Worm (Caenorhabditis elegans) whole organism, L4 larva: ENCODE data around the gene B0563.8.

Experiments used
- D1046.2 ChIP-seq: fragments of 200-800 bp; sonication (Bioruptor generic); IDR thresholded peaks from 2 replicates; pipeline ENCODE4 v1.3.6; 2022; ENCODE audit warnings: missing genetic modification characterization, missing compliant biosample characterization
- T20F7.1 ChIP-seq: fragments of 200-800 bp; sonication (Bioruptor generic); optimal IDR thresholded peaks from 2 replicates; lab custom pipeline; 2018; ENCODE audit warnings: mild to moderate bottlenecking, missing genetic modification characterization, missing compliant biosample characterization
- T26A8.4 ChIP-seq: fragments of 200-800 bp; sonication (Bioruptor generic); IDR thresholded peaks from 2 replicates; pipeline ENCODE4 v1.3.6; 2022; ENCODE audit warnings: missing genetic modification characterization, missing compliant biosample characterization
- Y75B8A.6 ChIP-seq: fragments of 200-800 bp; sonication (Bioruptor generic); IDR thresholded peaks from 2 replicates; pipeline ENCODE4 v1.3.6; 2022; ENCODE audit warnings: missing genetic modification reagents, missing genetic modification characterization, missing compliant biosample characterization
- ZK546.5 ChIP-seq, 2 experiments: sonication (generic microtip); optimal IDR thresholded peaks; 2 replicates each; lab custom pipeline; 2017; ENCODE audit warnings: missing biosample characterization in 2 of 2, missing genetic modification characterization in 2 of 2
- aha-1 ChIP-seq: fragments of 150-350 bp; peaks from one replicate; lab custom pipeline; 2014; ENCODE audit warnings: missing biosample characterization, missing genetic modification characterization
- aly-2 ChIP-seq: sonication (generic microtip); optimal IDR thresholded peaks from 2 replicates; lab custom pipeline; 2018; ENCODE audit warnings: missing biosample characterization, missing genetic modification characterization
- arid-1 ChIP-seq: fragments of 200-800 bp; sonication (Bioruptor generic); conservative IDR thresholded peaks from 2 replicates; pipeline ENCODE4 v1.3.6; 2022; ENCODE audit warnings: missing genetic modification reagents, missing genetic modification characterization, missing compliant biosample characterization
- attf-4 ChIP-seq: sonication (generic microtip); optimal IDR thresholded peaks from 3 replicates; lab custom pipeline; 2017; ENCODE audit warnings: missing biosample characterization, missing genetic modification characterization
- ceh-20 ChIP-seq: fragments of 200-800 bp; sonication (Bioruptor generic); IDR thresholded peaks from 2 replicates; pipeline ENCODE4 v1.3.6; 2022; ENCODE audit warnings: missing genetic modification reagents, missing genetic modification characterization, missing compliant biosample characterization
- ceh-44 ChIP-seq: fragments of 200-800 bp; sonication (Bioruptor generic); IDR thresholded peaks from 2 replicates; pipeline ENCODE4 v1.3.6; 2022; ENCODE audit warnings: missing genetic modification reagents, missing genetic modification characterization, missing compliant biosample characterization
- ces-1 ChIP-seq: fragments of 150-350 bp; sonication (generic microtip); optimal IDR thresholded peaks from 4 replicates; lab custom pipeline; 2014; ENCODE audit warnings: missing biosample characterization, missing genetic modification reagents, missing genetic modification characterization
- cey-2 ChIP-seq: sonication (generic microtip); optimal IDR thresholded peaks from 3 replicates; lab custom pipeline; 2017; ENCODE audit warnings: missing genetic modification characterization, mild to moderate bottlenecking, missing compliant biosample characterization, antibody characterized with exemption, borderline replicate concordance; ENCODE audit not compliant: insufficient read depth
- daf-12 ChIP-seq: fragments of 150-350 bp; optimal IDR thresholded peaks from 2 replicates; lab custom pipeline; 2014; ENCODE audit warnings: missing biosample characterization, missing genetic modification reagents, missing genetic modification characterization
- dmd-6 ChIP-seq: fragments of 200-800 bp; sonication (Bioruptor generic); IDR thresholded peaks from 2 replicates; pipeline ENCODE4 v1.3.6; 2022; ENCODE audit warnings: missing genetic modification reagents, missing genetic modification characterization, missing compliant biosample characterization
- dmd-8 ChIP-seq: fragments of 200-800 bp; sonication (Bioruptor generic); IDR thresholded peaks from 2 replicates; pipeline ENCODE4 v1.3.6; 2022; ENCODE audit warnings: missing genetic modification characterization, missing compliant biosample characterization
- dpl-1 ChIP-seq: fragments of 150-350 bp; optimal IDR thresholded peaks from 2 replicates; lab custom pipeline; 2014; ENCODE audit warnings: missing biosample characterization, missing genetic modification reagents, missing genetic modification characterization
- duxl-1 ChIP-seq: sonication (generic microtip); optimal IDR thresholded peaks from 2 replicates; lab custom pipeline; 2016; ENCODE audit warnings: mild to moderate bottlenecking, missing genetic modification characterization, moderate library complexity, missing compliant biosample characterization; ENCODE audit not compliant: poor library complexity
- dve-1 ChIP-seq: sonication (generic microtip); optimal IDR thresholded peaks from 2 replicates; lab custom pipeline; 2017; ENCODE audit warnings: antibody characterized with exemption, mild to moderate bottlenecking, missing genetic modification characterization, missing compliant biosample characterization; ENCODE audit not compliant: insufficient read depth
- egl-27 ChIP-seq: sonication (generic microtip); optimal IDR thresholded peaks from 3 replicates; lab custom pipeline; 2017; ENCODE audit warnings: missing biosample characterization, missing genetic modification reagents, missing genetic modification characterization
- fkh-10 ChIP-seq: fragments of 150-350 bp; optimal IDR thresholded peaks from 2 replicates; lab custom pipeline; 2014; ENCODE audit warnings: missing biosample characterization, missing genetic modification reagents, missing genetic modification characterization
- fos-1 ChIP-seq: fragments of 150-350 bp; optimal IDR thresholded peaks from 2 replicates; lab custom pipeline; 2014; ENCODE audit warnings: missing biosample characterization, missing genetic modification characterization
- hif-1 ChIP-seq, 2 experiments: sonication (generic microtip); optimal IDR thresholded peaks; 2 replicates each; lab custom pipeline; 2016 to 2017; ENCODE audit warnings: missing compliant biosample characterization in 2 of 2, missing genetic modification characterization in 2 of 2, missing genetic modification reagents in 2 of 2, missing genotype in 2 of 2, mild to moderate bottlenecking in 1 of 2
- hlh-11 ChIP-seq: fragments of 200-800 bp; sonication (Bioruptor generic); optimal IDR thresholded peaks from 2 replicates; lab custom pipeline; 2018; ENCODE audit warnings: mild to moderate bottlenecking, missing genetic modification characterization, missing compliant biosample characterization
- hlh-30 ChIP-seq: sonication (generic microtip); optimal IDR thresholded peaks from 2 replicates; lab custom pipeline; 2017; ENCODE audit warnings: antibody characterized with exemption, mild to moderate bottlenecking, missing genetic modification characterization, missing compliant biosample characterization; ENCODE audit not compliant: insufficient read depth
- jun-1 ChIP-seq: fragments of 150-350 bp; optimal IDR thresholded peaks from 2 replicates; lab custom pipeline; 2014; ENCODE audit warnings: missing biosample characterization, missing genetic modification reagents, missing genetic modification characterization
- lin-1 ChIP-seq: fragments of 200-800 bp; sonication (Bioruptor generic); IDR thresholded peaks from 2 replicates; pipeline ENCODE4 v1.3.6; 2022; ENCODE audit warnings: missing genetic modification reagents, missing genetic modification characterization, missing compliant biosample characterization
- lin-29 ChIP-seq: fragments of 200-800 bp; sonication (Bioruptor generic); IDR thresholded peaks from 2 replicates; pipeline ENCODE4 v1.3.6; 2022; ENCODE audit warnings: missing genetic modification reagents, missing genetic modification characterization, missing compliant biosample characterization
- lin-38 ChIP-seq: fragments of 200-800 bp; sonication (Bioruptor generic); IDR thresholded peaks from 2 replicates; pipeline ENCODE4 v1.3.6; 2022; ENCODE audit warnings: missing genetic modification reagents, missing genetic modification characterization, missing compliant biosample characterization
- lir-3 ChIP-seq: sonication (generic microtip); optimal IDR thresholded peaks from 2 replicates; lab custom pipeline; 2016; ENCODE audit warnings: mild to moderate bottlenecking, missing genetic modification characterization, missing compliant biosample characterization
- lsy-2 ChIP-seq, 2 experiments: fragments of 150-350 bp in 1 of 2; sonication (generic microtip) in 1 of 2; optimal IDR thresholded peaks; 2 replicates each; lab custom pipeline; 2014 to 2017; ENCODE audit warnings: missing biosample characterization in 2 of 2, missing genetic modification characterization in 2 of 2
- madf-5 ChIP-seq, 2 experiments: fragments of 200-800 bp; sonication (Bioruptor generic); IDR thresholded peaks; 2 replicates each; pipeline ENCODE4 v1.3.6; 2022; ENCODE audit warnings: missing compliant biosample characterization in 2 of 2, missing genetic modification characterization in 2 of 2
- mdl-1 ChIP-seq, 2 experiments: fragments of 150-350 bp in 1 of 2; sonication (generic microtip) in 1 of 2; optimal IDR thresholded peaks; 2 replicates each; lab custom pipeline; 2014 to 2017; ENCODE audit warnings: missing biosample characterization in 2 of 2, missing genetic modification characterization in 2 of 2
- mdt-29 ChIP-seq: fragments of 200-800 bp; sonication (Bioruptor generic); IDR thresholded peaks from 2 replicates; pipeline ENCODE4 v1.3.6; 2022; ENCODE audit warnings: missing genetic modification reagents, missing genetic modification characterization, missing compliant biosample characterization
- mxl-3 ChIP-seq: fragments of 200-800 bp; sonication (Bioruptor generic); optimal IDR thresholded peaks from 2 replicates; lab custom pipeline; 2018; ENCODE audit warnings: mild to moderate bottlenecking, missing genetic modification characterization, missing compliant biosample characterization
- nhr-10 ChIP-seq: fragments of 150-350 bp; optimal IDR thresholded peaks from 2 replicates; lab custom pipeline; 2014; ENCODE audit warnings: missing biosample characterization, missing genetic modification characterization
- nhr-102 ChIP-seq: sonication (generic microtip); optimal IDR thresholded peaks from 2 replicates; lab custom pipeline; 2016; ENCODE audit warnings: mild to moderate bottlenecking, missing genetic modification characterization, moderate library complexity, missing compliant biosample characterization
- nhr-111 ChIP-seq: fragments of 200-800 bp; sonication (Bioruptor generic); optimal IDR thresholded peaks from 2 replicates; lab custom pipeline; 2018; ENCODE audit warnings: mild to moderate bottlenecking, missing genetic modification characterization, missing compliant biosample characterization
- nhr-237 ChIP-seq: sonication (generic microtip); optimal IDR thresholded peaks from 2 replicates; lab custom pipeline; 2017; ENCODE audit warnings: missing biosample characterization, missing genetic modification characterization
- nhr-42 ChIP-seq: fragments of 200-800 bp; sonication (Bioruptor generic); IDR thresholded peaks from 2 replicates; pipeline ENCODE4 v1.3.6; 2022; ENCODE audit warnings: missing genetic modification characterization, missing compliant biosample characterization
- nhr-48 ChIP-seq: sonication (generic microtip); optimal IDR thresholded peaks from 2 replicates; lab custom pipeline; 2016; ENCODE audit warnings: mild to moderate bottlenecking, missing genetic modification characterization, missing compliant biosample characterization
- nhr-77 ChIP-seq: fragments of 150-350 bp; optimal IDR thresholded peaks from 2 replicates; lab custom pipeline; 2014; ENCODE audit warnings: missing biosample characterization, missing genetic modification characterization
- rbr-2 ChIP-seq: sonication (generic microtip); optimal IDR thresholded peaks from 2 replicates; lab custom pipeline; 2016; ENCODE audit warnings: missing genotype, missing genetic modification characterization, missing compliant biosample characterization
- sdz-12 ChIP-seq: fragments of 200-800 bp; sonication (Bioruptor generic); optimal IDR thresholded peaks from 2 replicates; lab custom pipeline; 2018; ENCODE audit warnings: mild to moderate bottlenecking, missing genetic modification characterization, missing compliant biosample characterization
- spr-3 ChIP-seq: fragments of 200-800 bp; sonication (Bioruptor generic); optimal IDR thresholded peaks from 2 replicates; lab custom pipeline; 2018; ENCODE audit warnings: mild to moderate bottlenecking, missing genetic modification characterization, missing compliant biosample characterization
- tra-1 ChIP-seq: fragments of 200-800 bp; sonication (Bioruptor generic); IDR thresholded peaks from 2 replicates; pipeline ENCODE4 v1.3.6; 2022; ENCODE audit warnings: missing genetic modification reagents, missing genetic modification characterization, missing compliant biosample characterization
- vab-7 ChIP-seq: fragments of 200-800 bp; sonication (Bioruptor generic); IDR thresholded peaks from 2 replicates; pipeline ENCODE4 v1.3.6; 2022; ENCODE audit warnings: missing genetic modification reagents, missing genetic modification characterization, missing compliant biosample characterization
- zfp-2 ChIP-seq: sonication (generic microtip); optimal IDR thresholded peaks from 2 replicates; lab custom pipeline; 2016; ENCODE audit warnings: mild to moderate bottlenecking, missing genetic modification characterization, missing compliant biosample characterization
- ztf-11 ChIP-seq: fragments of 150-350 bp; optimal IDR thresholded peaks from 2 replicates; lab custom pipeline; 2014; ENCODE audit warnings: missing biosample characterization, missing genetic modification characterization
- ztf-7 ChIP-seq: fragments of 150-350 bp; optimal IDR thresholded peaks from 2 replicates; lab custom pipeline; 2014; ENCODE audit warnings: missing biosample characterization, missing genetic modification characterization

Gene B0563.8

DNA sequence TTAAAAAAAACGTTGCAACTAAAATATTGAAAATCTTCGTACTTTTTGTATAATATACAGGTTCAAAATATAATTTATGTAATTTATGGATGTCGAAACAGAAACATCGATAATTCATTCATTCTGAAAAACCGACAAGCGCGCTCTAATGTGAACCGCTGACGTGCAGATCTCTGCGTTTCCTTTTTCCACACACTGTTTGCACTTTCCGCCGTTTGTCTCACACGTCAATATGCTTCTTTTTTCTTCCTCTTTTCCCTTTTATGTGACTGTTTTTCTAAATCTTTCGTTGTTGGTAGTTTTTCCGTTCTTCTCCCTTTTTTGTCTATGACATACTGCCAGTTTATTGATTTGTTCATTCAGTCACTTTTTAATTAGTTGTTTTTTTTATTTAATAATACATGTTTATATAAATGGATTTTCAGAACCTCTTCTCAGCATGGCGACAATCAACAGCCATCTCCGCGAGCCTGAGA lies 24.0 kb downstream of the B0563.8 start, which contains the start of gene tmbi-4 (continued):
- peak; percentile 23 for TF ChIP-seq fkh-10 (GFP tag; lab: Kevin White, UChicago)
- TF ChIP-seq zfp-2 (tag; lab: Kevin White, UChicago): no peak
- no peak for TF ChIP-seq nhr-42 (GFP tag; lab: Robert Waterston, UW)
- TF ChIP-seq madf-5 (GFP tag; IDR thresholded peaks at IDR 0.05; lab: Robert Waterston, UW): no peak
- TF ChIP-seq rbr-2: peak; percentile 30
- TF ChIP-seq dmd-8 (GFP tag; lab: Robert Waterston, UW): no peak
- TF ChIP-seq lin-38: peak; percentile 79
- TF ChIP-seq ceh-44 (GFP tag; lab: Robert Waterston, UW): no peak
- TF ChIP-seq lir-3 (tag; lab: Kevin White, UChicago): no peak
- peak in 1 of 2 experiments; percentile 47 for TF ChIP-seq mdl-1 (tag; optimal IDR thresholded peaks at IDR 0.05; lab: Kevin White, UChicago)
- TF ChIP-seq duxl-1 (tag; lab: Kevin White, UChicago): no peak
- no peak for TF ChIP-seq daf-12 (tag; lab: Kevin White, UChicago)
- TF ChIP-seq mdt-29 (GFP tag; lab: Robert Waterston, UW): no peak
- peak; percentile 21 for TF ChIP-seq nhr-77 (tag; lab: Kevin White, UChicago)
- TF ChIP-seq aly-2 (tag; lab: Kevin White, UChicago): no peak
- no peak for TF ChIP-seq D1046.2
- no peak for TF ChIP-seq nhr-102 (tag; lab: Kevin White, UChicago)
- no peak for TF ChIP-seq jun-1 (tag; lab: Kevin White, UChicago)
- no peak for TF ChIP-seq T20F7.1 (GFP tag; lab: Kevin White, UChicago)
- TF ChIP-seq ZK546.5 (tag; optimal IDR thresholded peaks at IDR 0.05; lab: Kevin White, UChicago): no peak
- peak; percentile 12 for TF ChIP-seq ztf-7 (tag; lab: Kevin White, UChicago)
- TF ChIP-seq attf-4 (tag; lab: Kevin White, UChicago): no peak
- TF ChIP-seq hif-1 (tag; optimal IDR thresholded peaks at IDR 0.05; lab: Kevin White, UChicago): peak in 1 of 2 experiments; percentile 50
- no peak for TF ChIP-seq nhr-111 (GFP tag; lab: Kevin White, UChicago)
- TF ChIP-seq vab-7: no peak
- no peak for TF ChIP-seq arid-1 (GFP tag; lab: Robert Waterston, UW)

DNA sequence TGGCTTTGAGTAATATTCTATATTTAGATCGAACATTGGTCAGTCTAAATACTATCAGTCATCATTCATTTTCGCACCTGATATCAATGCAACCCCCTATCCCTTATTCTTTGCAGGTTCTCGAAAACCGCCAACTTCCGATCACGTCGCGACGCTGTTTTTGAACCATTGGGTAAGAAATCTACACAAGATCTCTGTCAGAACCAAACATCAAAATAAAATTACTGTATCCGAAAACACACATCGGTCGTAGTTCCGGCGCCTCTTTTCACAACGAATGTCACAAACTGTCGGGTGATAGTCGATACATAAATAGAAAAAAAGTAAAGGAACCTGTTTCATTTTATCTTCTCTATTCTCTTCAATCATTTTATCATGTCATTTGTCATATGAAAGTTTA lies 27.4 kb downstream of the B0563.8 start:
- TF ChIP-seq rbr-2 (no peak), duxl-1 (tag; lab: Kevin White, UChicago) (no peak), sdz-12 (no peak), mxl-3 (GFP tag; lab: Kevin White, UChicago) (peak; percentile 32), dpl-1 (GFP tag; lab: Kevin White, UChicago) (no peak), Y75B8A.6 (GFP tag; lab: Robert Waterston, UW) (no peak), egl-27 (tag; lab: Kevin White, UChicago) (no peak), T26A8.4 (GFP tag; lab: Robert Waterston, UW) (no peak), nhr-48 (tag; lab: Kevin White, UChicago) (peak; percentile 31), fos-1 (tag; lab: Kevin White, UChicago) (no peak), dmd-6 (peak; percentile 32; the same call in 1 of the 2 replicates), lin-29 (GFP tag; lab: Robert Waterston, UW) (no peak), nhr-10 (peak; percentile 8), ZK546.5 (tag; optimal IDR thresholded peaks at IDR 0.05; lab: Kevin White, UChicago) (no peak), cey-2 (tag; lab: Kevin White, UChicago) (peak; percentile 57), hlh-11 (peak; percentile 68), ztf-11 (tag; lab: Kevin White, UChicago) (no peak), ces-1 (GFP tag; lab: Kevin White, UChicago) (no peak), hlh-30 (tag; lab: Kevin White, UChicago) (peak; percentile 32), spr-3 (GFP tag; lab: Kevin White, UChicago) (no peak), nhr-237 (no peak), lin-1 (GFP tag; lab: Robert Waterston, UW) (0 out of 2 replicates have a peak, but pooled peaks have one; percentile 31), tra-1 (GFP tag; lab: Robert Waterston, UW) (peak; percentile 72), lsy-2 (tag; optimal IDR thresholded peaks at IDR 0.05; lab: Kevin White, UChicago) (peak in 1 of 2 experiments; percentile 39), dve-1 (tag; lab: Kevin White, UChicago) (peak; percentile 3), aha-1 (tag; lab: Kevin White, UChicago) (peak; percentile 91), mdl-1 (tag; optimal IDR thresholded peaks at IDR 0.05; lab: Kevin White, UChicago) (peak in 1 of 2 experiments; percentile 23), ceh-20 (peak; percentile 42; the same call in 1 of the 2 replicates)
